Worm (Caenorhabditis elegans) whole organism, L4 larva: ENCODE measurements around the gene chst-1.
A peak's percentile ranks its signal among the peaks of the same experiment; 100 is the strongest.

Experiments used
- ZK546.5 ChIP-seq, 2 experiments: sonication (generic microtip); optimal IDR thresholded peaks; 2 replicates each; lab custom pipeline; 2017; ENCODE audit warnings: missing biosample characterization in 2 of 2, missing genetic modification characterization in 2 of 2
- ama-1 ChIP-seq: fragments of 150-350 bp; optimal IDR thresholded peaks from 2 replicates; lab custom pipeline; 2014; ENCODE audit warnings: inconsistent platforms, mixed read lengths
- ces-1 ChIP-seq: fragments of 150-350 bp; sonication (generic microtip); optimal IDR thresholded peaks from 4 replicates; lab custom pipeline; 2014; ENCODE audit warnings: missing biosample characterization, missing genetic modification reagents, missing genetic modification characterization
- egl-27 ChIP-seq: sonication (generic microtip); optimal IDR thresholded peaks from 3 replicates; lab custom pipeline; 2017; ENCODE audit warnings: missing biosample characterization, missing genetic modification reagents, missing genetic modification characterization
- gei-8 ChIP-seq: fragments of 200-800 bp; sonication (Bioruptor generic); optimal IDR thresholded peaks from 2 replicates; lab custom pipeline; 2018; ENCODE audit warnings: mild to moderate bottlenecking, missing genetic modification characterization, missing compliant biosample characterization
- hlh-30 ChIP-seq: sonication (generic microtip); optimal IDR thresholded peaks from 2 replicates; lab custom pipeline; 2017; ENCODE audit warnings: antibody characterized with exemption, mild to moderate bottlenecking, missing genetic modification characterization, missing compliant biosample characterization; ENCODE audit not compliant: insufficient read depth
- lin-39 ChIP-seq: fragments of 150-350 bp; optimal IDR thresholded peaks from 2 replicates; lab custom pipeline; 2014; ENCODE audit warnings: missing biosample characterization, missing genetic modification reagents, missing genetic modification characterization
- lsy-2 ChIP-seq, 2 experiments: fragments of 150-350 bp in 1 of 2; sonication (generic microtip) in 1 of 2; optimal IDR thresholded peaks; 2 replicates each; lab custom pipeline; 2014 to 2017; ENCODE audit warnings: missing biosample characterization in 2 of 2, missing genetic modification characterization in 2 of 2
- mep-1 ChIP-seq: fragments of 150-350 bp; sonication (generic microtip); optimal IDR thresholded peaks from 3 replicates; lab custom pipeline; 2014; ENCODE audit warnings: missing biosample characterization, missing genetic modification characterization
- nhr-25 ChIP-seq: sonication (generic microtip); optimal IDR thresholded peaks from 2 replicates; lab custom pipeline; 2017; ENCODE audit warnings: missing genetic modification characterization, mild to moderate bottlenecking, missing compliant biosample characterization, antibody characterized with exemption, moderate library complexity, borderline replicate concordance; ENCODE audit not compliant: insufficient read depth
- pha-4 ChIP-seq, 2 experiments: fragments of 150-350 bp in 1 of 2; fragments of 200-800 bp in 1 of 2; sonication (Bioruptor generic) in 1 of 2; IDR thresholded peaks in 1 of 2; optimal IDR thresholded peaks in 1 of 2; 2 replicates each; pipeline versions ENCODE4 v1.3.6 to Lab custom; 2014 to 2022; ENCODE audit warnings: missing genetic modification characterization in 2 of 2, missing genetic modification reagents in 2 of 2, missing biosample characterization in 1 of 2, missing compliant biosample characterization in 1 of 2
- snpc-4 ChIP-seq: fragments of 150-350 bp; optimal IDR thresholded peaks from 2 replicates; lab custom pipeline; 2014; ENCODE audit warnings: missing biosample characterization, missing genetic modification characterization
- zag-1 ChIP-seq: fragments of 150-350 bp; optimal IDR thresholded peaks from 2 replicates; lab custom pipeline; 2014; ENCODE audit warnings: missing biosample characterization, missing genetic modification characterization
- ztf-11 ChIP-seq: fragments of 150-350 bp; optimal IDR thresholded peaks from 2 replicates; lab custom pipeline; 2014; ENCODE audit warnings: missing biosample characterization, missing genetic modification characterization

ce11 chrII:8152711-8153325 is 46.0 kb upstream of the chst-1 start:
- TF ChIP-seq nhr-25 (tag; lab: Kevin White, UChicago) (no peak), gei-8 (no peak), lsy-2 (tag; optimal IDR thresholded peaks at IDR 0.05; lab: Kevin White, UChicago) (peak in 1 of 2 experiments; percentile 56), ztf-11 (tag; lab: Kevin White, UChicago) (no peak), mep-1 (tag; lab: Kevin White, UChicago) (no peak), ama-1 (lab: Kevin White, UChicago) (no peak), snpc-4 (tag; lab: Kevin White, UChicago) (no peak), lin-39 (tag; lab: Kevin White, UChicago) (no peak), zag-1 (tag; lab: Kevin White, UChicago) (no peak), ces-1 (GFP tag; lab: Kevin White, UChicago) (no peak), ZK546.5 (tag; optimal IDR thresholded peaks at IDR 0.05; lab: Kevin White, UChicago) (no peak), hlh-30 (tag; lab: Kevin White, UChicago) (no peak), egl-27 (no peak), pha-4 (GFP tag; IDR thresholded peaks at IDR 0.05; lab: Robert Waterston, UW) (no peak), pha-4 (tag; optimal IDR thresholded peaks at IDR 0.05; lab: Kevin White, UChicago) (peak; percentile 54)
